Worm (Caenorhabditis elegans): ENCODE data around the gene rps-5.

Gene rps-5

ce11 chrIV:11146962-11147470 lies 36.2 kb upstream of the rps-5 start, which contains the start of gene pigq-1 (continued):
- 0 out of 2 replicates have a peak, but pooled peaks have one; percentile 54 for TF ChIP-seq Y105C5A.15 (GFP tag; IDR thresholded peaks at IDR 0.05)
- peak; percentile 21 for TF ChIP-seq dpl-1 (GFP tag; optimal IDR thresholded peaks at IDR 0.05)
- TF ChIP-seq nhr-42 (GFP tag; IDR thresholded peaks at IDR 0.05) = no peak
- no peak for TF ChIP-seq F44E2.7 (GFP tag; IDR thresholded peaks at IDR 0.05)
- TF ChIP-seq nhr-76 (tag; optimal IDR thresholded peaks at IDR 0.05) = no peak
- TF ChIP-seq saeg-2 (GFP tag; IDR thresholded peaks at IDR 0.05) = no peak
- peak; percentile 25 for TF ChIP-seq zfp-2 (tag; optimal IDR thresholded peaks at IDR 0.05)
- no peak for TF ChIP-seq duxl-1 (tag; optimal IDR thresholded peaks at IDR 0.05; ENCODE audit: poor library complexity)
- TF ChIP-seq lsy-2 (tag; optimal IDR thresholded peaks at IDR 0.05) = peak in 1 of 2 experiments; percentile 71
- no peak for TF ChIP-seq lim-7 (GFP tag; IDR thresholded peaks at IDR 0.05)
- TF ChIP-seq mdl-1 (tag; optimal IDR thresholded peaks at IDR 0.05) = no peak
- peak; percentile 40 for TF ChIP-seq nhr-48 (tag; optimal IDR thresholded peaks at IDR 0.05)
- no peak for TF ChIP-seq daf-12 (tag; optimal IDR thresholded peaks at IDR 0.05)
- TF ChIP-seq attf-4 (tag; optimal IDR thresholded peaks at IDR 0.05) = no peak
- no peak for TF ChIP-seq zip-11 (GFP tag; IDR thresholded peaks at IDR 0.05)
- TF ChIP-seq unc-39 (tag; optimal IDR thresholded peaks at IDR 0.05) = no peak
- no peak for TF ChIP-seq hif-1 (tag; optimal IDR thresholded peaks at IDR 0.05)
- TF ChIP-seq daf-16 (GFP tag; optimal IDR thresholded peaks at IDR 0.05) = peak in 1 of 2 experiments; percentile 40
- peak; percentile 49 for TF ChIP-seq daf-16 (tag; optimal IDR thresholded peaks at IDR 0.05)
- TF ChIP-seq ztf-11 (tag; optimal IDR thresholded peaks at IDR 0.05) = no peak
- TF ChIP-seq zip-2 (tag; optimal IDR thresholded peaks at IDR 0.05) = peak; percentile 6
- no peak for TF ChIP-seq rbr-2 (tag; optimal IDR thresholded peaks at IDR 0.05)
- TF ChIP-seq cey-2 (tag; optimal IDR thresholded peaks at IDR 0.05; ENCODE audit: borderline replicate concordance, insufficient read depth) = no peak
- peak; percentile 49 for TF ChIP-seq spr-3 (GFP tag; optimal IDR thresholded peaks at IDR 0.05)
- peak; percentile 36; the same call in 1 of the 2 replicates for TF ChIP-seq Y48G9A.11 (GFP tag; IDR thresholded peaks at IDR 0.05)
- no peak for TF ChIP-seq lin-15B (tag; optimal IDR thresholded peaks at IDR 0.05)
- TF ChIP-seq F49E8.2 (tag; optimal IDR thresholded peaks at IDR 0.05; ENCODE audit: borderline replicate concordance) = peak; percentile 40
- TF ChIP-seq R02D3.7 (tag; optimal IDR thresholded peaks at IDR 0.05) = no peak
- no peak for TF ChIP-seq nhr-11 (tag; optimal IDR thresholded peaks at IDR 0.05)
- peak; percentile 55 for TF ChIP-seq zag-1 (tag; optimal IDR thresholded peaks at IDR 0.05)
- TF ChIP-seq ama-1 (optimal IDR thresholded peaks at IDR 0.05) = peak; percentile 89
- no peak for TF ChIP-seq nhr-25 (tag; optimal IDR thresholded peaks at IDR 0.05; ENCODE audit: borderline replicate concordance, insufficient read depth)
- no peak for TF ChIP-seq F10B5.3 (tag; optimal IDR thresholded peaks at IDR 0.05)
- no peak for TF ChIP-seq ztf-7 (tag; optimal IDR thresholded peaks at IDR 0.05)
- TF ChIP-seq ces-1 (GFP tag; optimal IDR thresholded peaks at IDR 0.05) = no peak
- peak; percentile 61; the same call in 1 of the 2 replicates for TF ChIP-seq zfp-3 (GFP tag; conservative IDR thresholded peaks at IDR 0.05)
- TF ChIP-seq ZK546.5 (tag; optimal IDR thresholded peaks at IDR 0.05) = no peak
- TF ChIP-seq aly-2 (tag; optimal IDR thresholded peaks at IDR 0.05) = no peak
- peak; percentile 77 for TF ChIP-seq nhr-102 (tag; optimal IDR thresholded peaks at IDR 0.05)
- TF ChIP-seq D1046.2 (GFP tag; IDR thresholded peaks at IDR 0.05) = no peak
- no peak for TF ChIP-seq nhr-111 (GFP tag; optimal IDR thresholded peaks at IDR 0.05)
- no peak for TF ChIP-seq nhr-28 (tag; optimal IDR thresholded peaks at IDR 0.05)
- no peak for TF ChIP-seq lin-29 (GFP tag; IDR thresholded peaks at IDR 0.05)
- TF ChIP-seq dmd-6 (GFP tag; IDR thresholded peaks at IDR 0.05) = no peak
- TF ChIP-seq mes-2 (tag; optimal IDR thresholded peaks at IDR 0.05; ENCODE audit: poor library complexity, severe bottlenecking) = peak; percentile 16
- no peak for TF ChIP-seq egl-27 (tag; optimal IDR thresholded peaks at IDR 0.05)
- TF ChIP-seq php-3 (GFP tag; IDR thresholded peaks at IDR 0.05) = no peak
- TF ChIP-seq ceh-32 (tag; optimal IDR thresholded peaks at IDR 0.05; ENCODE audit: poor library complexity) = no peak
- TF ChIP-seq tra-1 (GFP tag; IDR thresholded peaks at IDR 0.05) = no peak; the same call in 1 of the 2 replicates
- no peak for TF ChIP-seq F37D6.2 (tag; optimal IDR thresholded peaks at IDR 0.05)
- no peak for TF ChIP-seq ceh-20 (GFP tag; IDR thresholded peaks at IDR 0.05)

All from whole organism, L4 larva.